Fruit fly (Drosophila melanogaster): ENCODE data around the gene cact.

Gene cact

DNA sequence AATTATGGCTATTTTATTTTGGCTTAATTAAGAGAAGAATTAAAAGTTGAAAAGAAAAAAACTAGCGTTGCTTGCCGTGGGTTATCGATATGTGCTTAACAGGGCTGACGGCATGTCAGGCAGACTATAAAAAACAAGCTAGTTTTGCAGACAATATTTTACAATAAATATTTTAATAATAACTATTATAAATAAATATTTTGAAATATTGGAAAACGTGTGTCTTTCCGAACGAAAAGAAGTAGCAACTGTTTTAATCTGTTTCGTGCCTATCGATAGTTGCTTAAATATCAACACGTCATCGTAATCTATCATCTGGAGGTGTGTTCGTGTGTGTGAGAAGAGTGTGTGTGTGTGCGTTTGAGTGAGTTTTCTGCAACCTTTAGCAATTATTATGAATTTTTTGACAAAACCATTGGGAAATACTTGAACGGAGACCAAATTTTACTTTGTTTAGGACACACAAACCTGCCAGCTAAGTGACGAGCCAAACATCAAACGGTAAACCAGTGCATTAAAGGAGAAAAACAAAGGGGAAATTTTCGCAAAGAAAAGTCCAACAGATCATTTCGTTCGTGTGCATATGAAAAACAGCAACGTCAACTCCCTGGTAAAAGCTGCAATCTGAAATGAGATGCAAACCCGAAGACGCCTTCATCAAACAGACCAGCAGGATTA lies 18.8 kb downstream of the cact start, which contains the start of the genes CG5861 and Syx5 (continued):
- peak; percentile 30 for TF ChIP-seq CG3407 (GFP tag; optimal IDR thresholded peaks at IDR 0.05)
- no peak for TF ChIP-seq E2f1 (GFP tag; IDR thresholded peaks at IDR 0.05)
- TF ChIP-seq nerfin-2 (GFP tag; IDR thresholded peaks at IDR 0.05; ENCODE audit: partially characterized antibody): peak; percentile 77
- peak; percentile 52; the same call in 1 of the 2 replicates for TF ChIP-seq ranshi (GFP tag; IDR thresholded peaks at IDR 0.05)
- peak; percentile 64 for TF ChIP-seq CG13775 (GFP tag; optimal IDR thresholded peaks at IDR 0.05)
- TF ChIP-seq sob (GFP tag; IDR thresholded peaks at IDR 0.05): peak; percentile 68; the same call in 1 of the 2 replicates
- no peak for TF ChIP-seq ro (GFP tag; IDR thresholded peaks at IDR 0.05)
- no peak for TF ChIP-seq pita (GFP tag; optimal IDR thresholded peaks at IDR 0.05)
- TF ChIP-seq sima (GFP tag; optimal IDR thresholded peaks at IDR 0.05): no peak
- TF ChIP-seq CG17359 (tag; optimal IDR thresholded peaks at IDR 0.05): peak; percentile 93
- TF ChIP-seq CG13296 (GFP tag; optimal IDR thresholded peaks at IDR 0.05): peak; percentile 63
- TF ChIP-seq CG17568 (GFP tag; optimal IDR thresholded peaks at IDR 0.05): peak; percentile 10
- TF ChIP-seq Sox100B (GFP tag; optimal IDR thresholded peaks at IDR 0.05): peak; percentile 53
- TF ChIP-seq CG8924 (tag; optimal IDR thresholded peaks at IDR 0.05): peak; percentile 79
- peak; percentile 42 for TF ChIP-seq CG10366 (GFP tag; IDR thresholded peaks at IDR 0.05)
- peak; percentile 86 for TF ChIP-seq row (GFP tag; IDR thresholded peaks at IDR 0.05)
- no peak for TF ChIP-seq run (tag; optimal IDR thresholded peaks at IDR 0.05)
- TF ChIP-seq PHDP (tag; optimal IDR thresholded peaks at IDR 0.05): peak; percentile 57
- TF ChIP-seq org-1 (GFP tag; optimal IDR thresholded peaks at IDR 0.05): no peak
- no peak for TF ChIP-seq Hmx (GFP tag; optimal IDR thresholded peaks at IDR 0.05)
- TF ChIP-seq CG8281 (tag; optimal IDR thresholded peaks at IDR 0.05): no peak
- peak; percentile 98 for TF ChIP-seq Dll (GFP tag; IDR thresholded peaks at IDR 0.05; ENCODE audit: partially characterized antibody)
- peak; percentile 84 for TF ChIP-seq inv (GFP tag; IDR thresholded peaks at IDR 0.05; ENCODE audit: partially characterized antibody)
- no peak; the same call in 1 of the 2 replicates for TF ChIP-seq CG9215 (GFP tag; IDR thresholded peaks at IDR 0.05)
- TF ChIP-seq CG33213 (GFP tag; optimal IDR thresholded peaks at IDR 0.05): no peak
- TF ChIP-seq trh (GFP tag; optimal IDR thresholded peaks at IDR 0.05): no peak
- TF ChIP-seq vnd (GFP tag; IDR thresholded peaks at IDR 0.05; ENCODE audit: partially characterized antibody): peak; percentile 93
- 0 out of 2 replicates have a peak, but pooled peaks have one; percentile 27 for TF ChIP-seq cas (GFP tag; IDR thresholded peaks at IDR 0.05)
- no peak for TF ChIP-seq eyg (GFP tag; optimal IDR thresholded peaks at IDR 0.05)
- TF ChIP-seq ato (GFP tag; IDR thresholded peaks at IDR 0.05; ENCODE audit: partially characterized antibody): peak; percentile 78; the same call in 1 of the 2 replicates
- TF ChIP-seq CG7928 (GFP tag; optimal IDR thresholded peaks at IDR 0.05): peak; percentile 86
- TF ChIP-seq CG9727 (GFP tag; optimal IDR thresholded peaks at IDR 0.05): peak; percentile 45
- TF ChIP-seq jigr1 (GFP tag; IDR thresholded peaks at IDR 0.05): no peak
- peak; percentile 48 for TF ChIP-seq Med (GFP tag)
- TF ChIP-seq NFAT (GFP tag; IDR thresholded peaks at IDR 0.05): peak; percentile 55
- no peak for TF ChIP-seq CG7839 (tag; optimal IDR thresholded peaks at IDR 0.05)
- TF ChIP-seq unpg (GFP tag; optimal IDR thresholded peaks at IDR 0.05): peak; percentile 64
- TF ChIP-seq sisA (GFP tag; IDR thresholded peaks at IDR 0.05): peak; percentile 46
- TF ChIP-seq CG30431 (GFP tag; optimal IDR thresholded peaks at IDR 0.05): no peak
- peak; percentile 71; the same call in 2 of the 3 replicates for TF ChIP-seq mld (GFP tag; IDR thresholded peaks at IDR 0.05; ENCODE audit: partially characterized antibody)
- peak; percentile 75 for TF ChIP-seq CG34376 (GFP tag; optimal IDR thresholded peaks at IDR 0.05)
- peak; percentile 54 for TF ChIP-seq E2f2 (GFP tag; IDR thresholded peaks at IDR 0.05)
- no peak for TF ChIP-seq CG4360 (GFP tag; IDR thresholded peaks at IDR 0.05)
- TF ChIP-seq CG34422 (GFP tag; IDR thresholded peaks at IDR 0.05): 0 out of 3 replicates have a peak, but pooled peaks have one; percentile 43
- peak; percentile 22 for TF ChIP-seq CG17912 (GFP tag; optimal IDR thresholded peaks at IDR 0.05)
- TF ChIP-seq CG10543 (GFP tag; optimal IDR thresholded peaks at IDR 0.05): peak; percentile 75
- peak; percentile 14 for TF ChIP-seq Asciz (GFP tag; optimal IDR thresholded peaks at IDR 0.05)
- peak; percentile 40; the same call in 1 of the 2 replicates for TF ChIP-seq HLH3B (GFP tag; IDR thresholded peaks at IDR 0.05)
- peak; percentile 47; the same call in 1 of the 2 replicates for TF ChIP-seq Adf1 (GFP tag; IDR thresholded peaks at IDR 0.05)

All from whole organism, embryonic.